Fruit fly (Drosophila melanogaster): ENCODE data around the gene SMSr.
A peak's percentile ranks its signal among the peaks of the same experiment; 100 is the strongest.

The SMSr gene

DNA sequence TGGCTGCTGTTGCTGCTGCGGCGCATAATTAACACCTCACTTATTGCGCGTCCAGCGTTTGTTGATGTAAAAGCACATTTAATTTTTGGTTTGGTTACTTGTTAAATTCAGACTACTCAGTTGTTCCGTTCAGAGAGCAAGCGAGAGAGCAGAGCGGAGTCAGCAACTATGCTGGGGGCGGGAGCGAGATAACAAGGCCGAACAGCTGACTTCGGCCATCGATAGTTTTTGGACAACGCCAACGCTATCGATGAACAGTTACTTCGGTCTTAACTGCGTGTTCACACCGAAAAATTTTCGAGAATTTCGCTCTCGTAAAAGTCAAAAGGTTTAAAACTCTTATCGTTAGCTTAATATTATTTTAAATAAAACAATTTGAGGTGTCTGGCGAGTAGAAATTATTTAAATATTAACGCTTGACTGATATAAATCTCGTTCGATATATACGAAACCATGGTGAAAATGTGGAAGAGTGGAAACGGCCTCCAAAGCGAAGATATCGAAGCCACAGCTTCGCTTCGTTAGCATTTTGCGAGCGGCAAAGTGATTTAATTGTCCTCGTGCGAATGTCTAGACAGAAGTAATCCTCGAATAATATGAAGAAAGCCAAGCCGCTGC, at the start of gene SMSr, which contains the start of gene smid:
Gene SMSr, minus strand, starts transcription at position 116 of the 618 bp plus-strand sequence.
Gene smid, plus strand, starts transcription at position 256 of the 618 bp plus-strand sequence.
- TF ChIP-seq Hr96 (GFP tag; optimal IDR thresholded peaks at IDR 0.05), result peak; percentile 66
- TF ChIP-seq Mnt (GFP tag; optimal IDR thresholded peaks at IDR 0.05), result peak; percentile 67
- TF ChIP-seq CG1620 (GFP tag; optimal IDR thresholded peaks at IDR 0.05), result peak; percentile 64
- TF ChIP-seq pad (GFP tag; optimal IDR thresholded peaks at IDR 0.05), result peak; percentile 45
- TF ChIP-seq CG5204 (GFP tag; optimal IDR thresholded peaks at IDR 0.05), result peak; percentile 51
- peak; percentile 19 for TF ChIP-seq CG12768 (GFP tag; optimal IDR thresholded peaks at IDR 0.05)
- peak; percentile 9 for TF ChIP-seq CG14711 (tag; optimal IDR thresholded peaks at IDR 0.05)
- peak; percentile 0 for TF ChIP-seq CG33017 (tag; optimal IDR thresholded peaks at IDR 0.05)
- TF ChIP-seq cic (GFP tag; optimal IDR thresholded peaks at IDR 0.05), result no peak
- TF ChIP-seq cnc (optimal IDR thresholded peaks at IDR 0.05), result no peak
- TF ChIP-seq CG7045 (GFP tag; optimal IDR thresholded peaks at IDR 0.05), result peak; percentile 23
- peak; percentile 97 for TF ChIP-seq tj (GFP tag; optimal IDR thresholded peaks at IDR 0.05)
- peak; percentile 46 for TF ChIP-seq CG7101 (tag; optimal IDR thresholded peaks at IDR 0.05)
- TF ChIP-seq CG11617 (GFP tag; optimal IDR thresholded peaks at IDR 0.05), result peak; percentile 61
- TF ChIP-seq Clk (GFP tag; optimal IDR thresholded peaks at IDR 0.05), result no peak
- peak; percentile 55 for TF ChIP-seq bab1 (GFP tag; optimal IDR thresholded peaks at IDR 0.05)
- peak; percentile 91 for TF ChIP-seq kay (GFP tag; ENCODE audit: borderline replicate concordance)
- peak; percentile 43 for TF ChIP-seq Crg-1 (GFP tag; optimal IDR thresholded peaks at IDR 0.05)
- peak; percentile 53 for TF ChIP-seq ovo (GFP tag; optimal IDR thresholded peaks at IDR 0.05)
- no peak for TF ChIP-seq toe (GFP tag; optimal IDR thresholded peaks at IDR 0.05)

DNA sequence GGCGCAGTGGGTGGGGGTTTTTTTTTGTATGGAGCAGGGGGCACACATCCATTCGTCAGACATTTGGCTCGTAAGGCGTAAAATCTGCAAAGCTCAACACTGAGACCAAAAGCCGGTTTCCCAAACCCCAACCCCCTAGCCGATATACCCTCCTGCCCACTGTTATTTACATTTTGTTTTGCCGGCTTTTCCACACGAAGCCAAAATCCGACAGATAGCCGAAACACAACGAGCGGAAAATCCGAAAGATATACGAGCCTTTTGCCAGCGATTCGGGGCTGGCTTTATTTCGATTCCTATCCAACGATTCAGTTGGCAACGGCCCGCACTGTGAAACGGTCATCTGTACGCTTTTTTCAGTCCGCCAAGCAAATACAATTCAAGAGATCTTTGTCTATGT, 42.2 kb upstream of the SMSr start, which contains the start of gene CG42458:
Gene CG42458, plus strand, starts transcription at position 311 of the 400 bp plus-strand sequence.
- TF ChIP-seq pad (GFP tag; optimal IDR thresholded peaks at IDR 0.05) (no peak), CG7101 (tag; optimal IDR thresholded peaks at IDR 0.05) (no peak), Clk (GFP tag; optimal IDR thresholded peaks at IDR 0.05) (no peak), ovo (GFP tag; optimal IDR thresholded peaks at IDR 0.05) (no peak), tj (GFP tag; optimal IDR thresholded peaks at IDR 0.05) (no peak), kay (GFP tag; ENCODE audit: borderline replicate concordance) (peak; percentile 68), Hr96 (GFP tag; optimal IDR thresholded peaks at IDR 0.05) (no peak)

DNA sequence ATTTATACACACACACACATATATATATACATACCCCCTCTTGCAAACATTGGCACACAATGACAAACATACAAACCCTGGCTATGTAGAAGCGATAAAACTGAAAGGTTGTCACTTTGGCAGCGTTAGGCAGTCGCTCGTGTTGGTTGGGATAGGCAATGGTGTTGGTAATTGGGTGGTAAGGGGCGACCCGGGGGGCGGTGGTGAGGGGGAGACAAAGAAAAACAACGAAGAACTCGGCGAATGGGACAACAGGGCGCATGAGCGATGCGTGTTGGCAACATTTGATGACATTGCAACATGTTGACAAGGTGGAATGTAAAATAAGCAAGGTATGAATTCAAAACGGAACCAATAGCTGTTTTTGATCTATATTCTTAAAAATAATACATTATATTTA, 41.3 kb upstream of the SMSr start:
- no peak for TF ChIP-seq CG1620 (GFP tag; optimal IDR thresholded peaks at IDR 0.05)
- TF ChIP-seq toe (GFP tag; optimal IDR thresholded peaks at IDR 0.05), result no peak
- no peak for TF ChIP-seq CG11617 (GFP tag; optimal IDR thresholded peaks at IDR 0.05)
- no peak for TF ChIP-seq Hr96 (GFP tag; optimal IDR thresholded peaks at IDR 0.05)
- TF ChIP-seq ovo (GFP tag; optimal IDR thresholded peaks at IDR 0.05), result no peak
- no peak for TF ChIP-seq CG7101 (tag; optimal IDR thresholded peaks at IDR 0.05)
- TF ChIP-seq Crg-1 (GFP tag; optimal IDR thresholded peaks at IDR 0.05), result no peak
- TF ChIP-seq CG12768 (GFP tag; optimal IDR thresholded peaks at IDR 0.05), result no peak

DNA sequence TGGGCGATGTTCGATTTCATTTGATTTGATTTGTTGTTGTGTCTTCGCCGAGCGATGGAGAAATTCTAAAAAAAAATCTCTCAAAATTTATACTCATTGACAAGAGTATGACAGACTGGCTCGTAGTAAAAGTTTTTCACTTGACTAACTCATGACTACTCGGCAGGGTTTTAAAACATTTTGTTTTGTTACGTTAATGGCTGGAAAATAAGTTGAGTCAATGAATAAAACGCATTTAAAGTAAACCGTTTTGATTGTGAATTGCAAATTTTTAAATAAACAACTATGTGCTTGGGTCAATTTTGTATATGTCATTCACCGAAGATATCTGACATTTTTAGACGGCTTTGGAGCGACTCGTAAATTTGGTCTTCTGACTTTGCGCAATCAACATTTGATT, 22.8 kb upstream of the SMSr start, which contains the start of gene CG8560:
Gene CG8560, minus strand, starts transcription at position 101 of the 400 bp plus-strand sequence.
- no peak for TF ChIP-seq Clk (GFP tag; optimal IDR thresholded peaks at IDR 0.05)
- TF ChIP-seq tj (GFP tag; optimal IDR thresholded peaks at IDR 0.05), result no peak
- no peak for TF ChIP-seq Crg-1 (GFP tag; optimal IDR thresholded peaks at IDR 0.05)
- no peak for TF ChIP-seq cic (GFP tag; optimal IDR thresholded peaks at IDR 0.05)

DNA sequence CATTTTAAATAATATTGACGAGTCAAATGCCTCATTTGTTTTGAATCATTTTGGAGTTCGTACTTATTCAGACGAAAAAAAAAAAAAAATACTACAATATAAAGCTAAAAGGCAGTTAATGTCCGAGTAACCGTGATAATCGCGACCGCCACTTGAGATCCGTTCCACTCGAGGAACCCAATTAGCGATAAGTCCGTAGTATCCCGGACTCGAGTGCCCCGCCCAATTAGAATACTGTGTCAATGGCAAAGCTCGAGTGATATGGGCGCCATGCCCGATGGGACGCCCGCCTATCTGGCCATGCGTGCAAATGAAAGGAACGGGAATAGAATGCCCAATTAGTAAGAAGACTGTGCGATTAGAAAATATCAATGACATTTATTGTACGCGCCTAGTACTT, 20.7 kb upstream of the SMSr start:
- TF ChIP-seq Crg-1 (GFP tag; optimal IDR thresholded peaks at IDR 0.05) (no peak), CG7045 (GFP tag; optimal IDR thresholded peaks at IDR 0.05) (no peak), cnc (optimal IDR thresholded peaks at IDR 0.05) (no peak), Clk (GFP tag; optimal IDR thresholded peaks at IDR 0.05) (no peak), CG14711 (tag; optimal IDR thresholded peaks at IDR 0.05) (no peak), kay (GFP tag; ENCODE audit: borderline replicate concordance) (no peak), CG7101 (tag; optimal IDR thresholded peaks at IDR 0.05) (no peak), cic (GFP tag; optimal IDR thresholded peaks at IDR 0.05) (no peak), Mnt (GFP tag; optimal IDR thresholded peaks at IDR 0.05) (no peak), Hr96 (GFP tag; optimal IDR thresholded peaks at IDR 0.05) (no peak), tj (GFP tag; optimal IDR thresholded peaks at IDR 0.05) (no peak), toe (GFP tag; optimal IDR thresholded peaks at IDR 0.05) (no peak), ovo (GFP tag; optimal IDR thresholded peaks at IDR 0.05) (no peak), CG1620 (GFP tag; optimal IDR thresholded peaks at IDR 0.05) (no peak), CG33017 (tag; optimal IDR thresholded peaks at IDR 0.05) (no peak), CG12768 (GFP tag; optimal IDR thresholded peaks at IDR 0.05) (no peak), bab1 (GFP tag; optimal IDR thresholded peaks at IDR 0.05) (no peak), CG11617 (GFP tag; optimal IDR thresholded peaks at IDR 0.05) (no peak), CG5204 (GFP tag; optimal IDR thresholded peaks at IDR 0.05) (no peak), pad (GFP tag; optimal IDR thresholded peaks at IDR 0.05) (no peak)

DNA sequence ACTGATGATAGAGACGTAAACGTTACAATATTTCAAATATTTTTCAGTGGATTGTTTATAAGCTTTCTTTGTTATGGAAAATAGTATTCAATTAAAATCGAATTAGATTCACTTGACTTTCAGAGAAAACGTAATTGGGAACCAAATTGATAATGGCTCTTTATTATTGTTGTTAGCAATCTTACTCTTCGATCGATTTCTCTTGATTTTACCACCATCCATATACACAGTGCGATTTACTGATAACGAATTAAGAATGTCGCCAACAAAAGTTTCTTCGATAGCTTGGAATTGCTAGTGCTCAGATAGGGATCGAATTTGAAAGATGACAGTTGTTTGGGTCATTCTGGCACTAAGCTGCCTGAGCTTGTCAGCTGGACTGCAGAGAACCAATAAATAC, 18.5 kb upstream of the SMSr start, which contains the start of gene CG18417:
Gene CG18417, plus strand, starts transcription at position 301 of the 400 bp plus-strand sequence.
- no peak for TF ChIP-seq CG12768 (GFP tag; optimal IDR thresholded peaks at IDR 0.05)
- no peak for TF ChIP-seq kay (GFP tag; ENCODE audit: borderline replicate concordance)
- TF ChIP-seq CG1620 (GFP tag; optimal IDR thresholded peaks at IDR 0.05), result no peak
- no peak for TF ChIP-seq tj (GFP tag; optimal IDR thresholded peaks at IDR 0.05)
- no peak for TF ChIP-seq ovo (GFP tag; optimal IDR thresholded peaks at IDR 0.05)
- no peak for TF ChIP-seq cic (GFP tag; optimal IDR thresholded peaks at IDR 0.05)
- no peak for TF ChIP-seq toe (GFP tag; optimal IDR thresholded peaks at IDR 0.05)
- no peak for TF ChIP-seq Clk (GFP tag; optimal IDR thresholded peaks at IDR 0.05)

All from whole organism, adult.